4 worm cellular contexts compared by ENCODE assay signal in the genomic region with DNA sequence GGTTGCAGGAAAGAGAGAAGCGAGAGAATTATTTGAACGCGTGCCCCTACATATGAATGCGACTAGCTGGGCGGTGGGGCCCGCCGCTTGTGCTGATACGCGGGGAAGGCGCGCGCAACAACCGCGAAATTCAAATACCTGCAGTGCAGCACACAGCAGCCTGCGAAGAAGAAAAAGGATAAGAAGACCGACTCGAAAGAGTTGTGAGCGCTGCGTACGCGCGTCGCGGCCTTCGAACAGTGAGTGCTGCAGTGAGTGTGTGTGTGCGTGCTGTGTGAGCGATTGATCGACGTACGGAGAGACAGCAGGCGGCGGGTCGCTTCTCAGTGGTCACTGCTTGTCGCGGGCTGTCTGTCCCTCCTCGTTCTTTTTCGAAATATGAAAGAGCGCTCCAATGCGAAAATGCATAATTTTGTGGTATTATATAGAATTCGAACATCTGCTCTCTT.
A peak's percentile ranks its signal among the peaks of the same experiment; 100 is the strongest.
TF ChIP-seq lines count a peak whose summit lies in the region.

No protein-coding gene starts in this region.

TF ChIP-seq in whole organism, L2 larva, 48 proteins besides CTCF, POLR2A, EP300 and RAD21 (continues in another document):
- TF ChIP-seq lin-13 (GFP tag; optimal IDR thresholded peaks at IDR 0.05; lab: Kevin White, UChicago) (peak; percentile 80), ama-1 (optimal IDR thresholded peaks at IDR 0.05; lab: Kevin White, UChicago) (no peak), mdl-1 (tag; optimal IDR thresholded peaks at IDR 0.05; lab: Kevin White, UChicago) (peak in 1 of 2 experiments; percentile 68), ceh-16 (tag; optimal IDR thresholded peaks at IDR 0.05; lab: Kevin White, UChicago) (no peak), nhr-21 (tag; optimal IDR thresholded peaks at IDR 0.05; lab: Kevin White, UChicago) (peak; percentile 82), mab-5 (tag; optimal IDR thresholded peaks at IDR 0.05; lab: Kevin White, UChicago) (no peak), nhr-129 (tag; optimal IDR thresholded peaks at IDR 0.05; lab: Kevin White, UChicago) (peak; percentile 85), elt-1 (tag; optimal IDR thresholded peaks at IDR 0.05; lab: Kevin White, UChicago) (no peak), ceh-82 (tag; optimal IDR thresholded peaks at IDR 0.05; lab: Kevin White, UChicago) (no peak), snpc-4 (tag; optimal IDR thresholded peaks at IDR 0.05; lab: Kevin White, UChicago) (peak; percentile 70), nhr-10 (tag; optimal IDR thresholded peaks at IDR 0.05; lab: Kevin White, UChicago) (no peak), sem-4 (tag; optimal IDR thresholded peaks at IDR 0.05; lab: Kevin White, UChicago) (peak; percentile 61), unc-62 (GFP tag; optimal IDR thresholded peaks at IDR 0.05; lab: Kevin White, UChicago) (peak; percentile 35), C34F6.9 (tag; optimal IDR thresholded peaks at IDR 0.05; lab: Kevin White, UChicago) (peak; percentile 79), Y55F3AM.14 (GFP tag; optimal IDR thresholded peaks at IDR 0.05; lab: Kevin White, UChicago) (peak; percentile 94), elt-3 (tag; optimal IDR thresholded peaks at IDR 0.05; lab: Kevin White, UChicago) (no peak), nhr-77 (tag; optimal IDR thresholded peaks at IDR 0.05; lab: Kevin White, UChicago) (no peak), mbf-1 (tag; optimal IDR thresholded peaks at IDR 0.05; lab: Kevin White, UChicago) (no peak), zag-1 (tag; optimal IDR thresholded peaks at IDR 0.05; lab: Kevin White, UChicago) (peak; percentile 78), ztf-4 (tag; optimal IDR thresholded peaks at IDR 0.05; lab: Kevin White, UChicago) (peak; percentile 45), nhr-25 (tag; optimal IDR thresholded peaks at IDR 0.05; lab: Kevin White, UChicago) (peak; percentile 50), fos-1 (tag; optimal IDR thresholded peaks at IDR 0.05; lab: Kevin White, UChicago) (peak; percentile 67)

TF ChIP-seq in whole organism, L4 larva, 104 proteins besides CTCF, POLR2A, EP300 and RAD21 (continues in another document):
- TF ChIP-seq ceh-82 (tag; optimal IDR thresholded peaks at IDR 0.05; lab: Kevin White, UChicago) (no peak), nhr-237 (tag; optimal IDR thresholded peaks at IDR 0.05; lab: Kevin White, UChicago) (no peak), zip-11 (GFP tag; IDR thresholded peaks at IDR 0.05; lab: Robert Waterston, UW) (no peak), nhr-25 (tag; optimal IDR thresholded peaks at IDR 0.05; lab: Kevin White, UChicago; ENCODE audit: borderline replicate concordance, insufficient read depth) (peak; percentile 86), ama-1 (optimal IDR thresholded peaks at IDR 0.05; lab: Kevin White, UChicago) (no peak), ZK546.5 (tag; optimal IDR thresholded peaks at IDR 0.05; lab: Kevin White, UChicago) (no peak), php-3 (GFP tag; IDR thresholded peaks at IDR 0.05; lab: Robert Waterston, UW) (peak; percentile 77), ceh-28 (tag; optimal IDR thresholded peaks at IDR 0.05; lab: Kevin White, UChicago) (peak; percentile 48), zfp-3 (GFP tag; conservative IDR thresholded peaks at IDR 0.05; lab: Robert Waterston, UW) (0 out of 2 replicates have a peak, but pooled peaks have one; percentile 60), ctbp-1 (GFP tag; IDR thresholded peaks at IDR 0.05; lab: Robert Waterston, UW) (peak; percentile 94), egl-27 (tag; optimal IDR thresholded peaks at IDR 0.05; lab: Kevin White, UChicago) (no peak), D1046.2 (GFP tag; IDR thresholded peaks at IDR 0.05; lab: Robert Waterston, UW) (peak; percentile 60; the same call in 1 of the 2 replicates), mes-2 (tag; optimal IDR thresholded peaks at IDR 0.05; lab: Kevin White, UChicago; ENCODE audit: poor library complexity, severe bottlenecking) (peak; percentile 74), pha-4 (GFP tag; IDR thresholded peaks at IDR 0.05; lab: Robert Waterston, UW) (peak; percentile 83; the same call in 1 of the 2 replicates), pha-4 (tag; optimal IDR thresholded peaks at IDR 0.05; lab: Kevin White, UChicago) (no peak), T26A8.4 (GFP tag; IDR thresholded peaks at IDR 0.05; lab: Robert Waterston, UW) (peak; percentile 88), spr-3 (GFP tag; optimal IDR thresholded peaks at IDR 0.05; lab: Kevin White, UChicago) (no peak), snpc-4 (tag; optimal IDR thresholded peaks at IDR 0.05; lab: Kevin White, UChicago) (no peak), madf-5 (GFP tag; IDR thresholded peaks at IDR 0.05; lab: Robert Waterston, UW) (no peak), attf-4 (tag; optimal IDR thresholded peaks at IDR 0.05; lab: Kevin White, UChicago) (no peak), mxl-3 (GFP tag; optimal IDR thresholded peaks at IDR 0.05; lab: Kevin White, UChicago) (peak; percentile 89)

TF ChIP-seq in whole organism, late embryonic, 69 proteins besides CTCF, POLR2A, EP300 and RAD21 (continues in another document):
- TF ChIP-seq unc-86 (tag; optimal IDR thresholded peaks at IDR 0.05; lab: Kevin White, UChicago) (peak; percentile 29), ceh-6 (GFP tag; optimal IDR thresholded peaks at IDR 0.05; lab: Kevin White, UChicago) (peak; percentile 51), K09A11.1 (tag; optimal IDR thresholded peaks at IDR 0.05; lab: Kevin White, UChicago; ENCODE audit: insufficient read depth) (no peak), ttx-3 (tag; optimal IDR thresholded peaks at IDR 0.05; lab: Kevin White, UChicago) (no peak), npax-4 (tag; optimal IDR thresholded peaks at IDR 0.05; lab: Kevin White, UChicago) (peak; percentile 14), madf-2 (tag; optimal IDR thresholded peaks at IDR 0.05; lab: Kevin White, UChicago) (peak; percentile 59), tbx-7 (tag; optimal IDR thresholded peaks at IDR 0.05; lab: Kevin White, UChicago) (no peak), ceh-22 (tag; optimal IDR thresholded peaks at IDR 0.05; lab: Kevin White, UChicago) (no peak), ceh-45 (GFP tag; IDR thresholded peaks at IDR 0.05; lab: Robert Waterston, UW) (0 out of 2 replicates have a peak, but pooled peaks have one; percentile 23), zip-5 (tag; optimal IDR thresholded peaks at IDR 0.05; lab: Kevin White, UChicago) (no peak), Y22D7AL.16 (tag; optimal IDR thresholded peaks at IDR 0.05; lab: Kevin White, UChicago) (peak; percentile 34), lim-6 (tag; optimal IDR thresholded peaks at IDR 0.05; lab: Kevin White, UChicago) (peak; percentile 45), pros-1 (tag; optimal IDR thresholded peaks at IDR 0.05; lab: Kevin White, UChicago) (peak; percentile 72), unc-42 (tag; optimal IDR thresholded peaks at IDR 0.05; lab: Kevin White, UChicago) (peak; percentile 79), ama-1 (optimal IDR thresholded peaks at IDR 0.05; lab: Kevin White, UChicago) (no peak), ceh-48 (tag; optimal IDR thresholded peaks at IDR 0.05; lab: Kevin White, UChicago) (peak; percentile 61), gmeb-2 (tag; optimal IDR thresholded peaks at IDR 0.05; lab: Kevin White, UChicago) (no peak), ceh-2 (tag; optimal IDR thresholded peaks at IDR 0.05; lab: Kevin White, UChicago) (peak; percentile 44), mec-3 (tag; optimal IDR thresholded peaks at IDR 0.05; lab: Kevin White, UChicago; ENCODE audit: borderline replicate concordance) (no peak), tbx-2 (tag; optimal IDR thresholded peaks at IDR 0.05; lab: Kevin White, UChicago) (peak; percentile 93), ztf-16 (tag; optimal IDR thresholded peaks at IDR 0.05; lab: Kevin White, UChicago) (no peak), ceh-18 (tag; optimal IDR thresholded peaks at IDR 0.05; lab: Kevin White, UChicago) (peak; percentile 90), fax-1 (tag; optimal IDR thresholded peaks at IDR 0.05; lab: Kevin White, UChicago) (peak; percentile 9), hlh-13 (GFP tag; optimal IDR thresholded peaks at IDR 0.05; lab: Kevin White, UChicago) (no peak)

TF ChIP-seq in whole organism, mixed stage, embryonic, 35 proteins besides CTCF, POLR2A, EP300 and RAD21 (continues in another document):
- TF ChIP-seq ztf-11 (tag; optimal IDR thresholded peaks at IDR 0.05; lab: Kevin White, UChicago): peak; percentile 28
- TF ChIP-seq elt-3 (tag; optimal IDR thresholded peaks at IDR 0.05; lab: Kevin White, UChicago): no peak
- TF ChIP-seq lsy-2 (tag; optimal IDR thresholded peaks at IDR 0.05; lab: Kevin White, UChicago): peak; percentile 50
- peak; percentile 61 for TF ChIP-seq cnd-1 (tag; optimal IDR thresholded peaks at IDR 0.05; lab: Kevin White, UChicago)
- TF ChIP-seq hlh-1 (tag; optimal IDR thresholded peaks at IDR 0.05; lab: Kevin White, UChicago): peak; percentile 75
- TF ChIP-seq elt-1 (tag; optimal IDR thresholded peaks at IDR 0.05; lab: Kevin White, UChicago; ENCODE audit: borderline replicate concordance, insufficient read depth): peak; percentile 33
- peak; percentile 30 for TF ChIP-seq flh-1 (GFP tag; optimal IDR thresholded peaks at IDR 0.05; lab: Kevin White, UChicago)
- no peak for TF ChIP-seq zip-8 (tag; optimal IDR thresholded peaks at IDR 0.05; lab: Kevin White, UChicago)
- peak; percentile 85 for TF ChIP-seq pha-4 (tag; optimal IDR thresholded peaks at IDR 0.05; lab: Kevin White, UChicago)
- peak; percentile 57 for TF ChIP-seq tbx-8 (GFP tag; optimal IDR thresholded peaks at IDR 0.05; lab: Kevin White, UChicago)
- TF ChIP-seq unc-120 (tag; optimal IDR thresholded peaks at IDR 0.05; lab: Kevin White, UChicago; ENCODE audit: poor library complexity, severe bottlenecking): peak; percentile 80
- TF ChIP-seq ces-1 (GFP tag; optimal IDR thresholded peaks at IDR 0.05; lab: Kevin White, UChicago): peak; percentile 31
- TF ChIP-seq mep-1 (tag; optimal IDR thresholded peaks at IDR 0.05; lab: Kevin White, UChicago): peak; percentile 25
- peak; percentile 84 for TF ChIP-seq lin-13 (tag; optimal IDR thresholded peaks at IDR 0.05; lab: Kevin White, UChicago)
- no peak for TF ChIP-seq mab-5 (tag; optimal IDR thresholded peaks at IDR 0.05; lab: Kevin White, UChicago)
- TF ChIP-seq ham-2 (GFP tag; optimal IDR thresholded peaks at IDR 0.05; lab: Kevin White, UChicago): peak; percentile 91
- TF ChIP-seq ceh-83 (GFP tag; optimal IDR thresholded peaks at IDR 0.05; lab: Kevin White, UChicago): no peak
- TF ChIP-seq ceh-39 (tag; optimal IDR thresholded peaks at IDR 0.05; lab: Kevin White, UChicago): no peak
- TF ChIP-seq mls-2 (tag; optimal IDR thresholded peaks at IDR 0.05; lab: Kevin White, UChicago): peak; percentile 75
- no peak for TF ChIP-seq snpc-4 (tag; optimal IDR thresholded peaks at IDR 0.05; lab: Kevin White, UChicago)
- no peak for TF ChIP-seq nhr-2 (tag; optimal IDR thresholded peaks at IDR 0.05; lab: Kevin White, UChicago)
- no peak for TF ChIP-seq ceh-43 (GFP tag; optimal IDR thresholded peaks at IDR 0.05; lab: Kevin White, UChicago)
- no peak for TF ChIP-seq bed-3 (GFP tag; optimal IDR thresholded peaks at IDR 0.05; lab: Kevin White, UChicago)
- TF ChIP-seq unc-39 (tag; optimal IDR thresholded peaks at IDR 0.05; lab: Kevin White, UChicago): no peak
- no peak for TF ChIP-seq nhr-237 (tag; optimal IDR thresholded peaks at IDR 0.05; lab: Kevin White, UChicago)
- peak; percentile 82 for TF ChIP-seq drap-1 (GFP tag; optimal IDR thresholded peaks at IDR 0.05; lab: Kevin White, UChicago)
- TF ChIP-seq M03D4.4 (tag; optimal IDR thresholded peaks at IDR 0.05; lab: Kevin White, UChicago): peak; percentile 70
- no peak for TF ChIP-seq nhr-76 (tag; optimal IDR thresholded peaks at IDR 0.05; lab: Kevin White, UChicago)
